Fruit fly (Drosophila melanogaster) whole organism, embryonic: ENCODE results near the gene zetaCOP.

Source experiments
- Asciz ChIP-seq: fragments of 200-800 bp; sonication (Bioruptor generic); optimal IDR thresholded peaks from 2 replicates; lab custom pipeline; 2017; ENCODE audit warnings: missing biosample characterization, mild to moderate bottlenecking, missing genetic modification characterization, missing genetic modification reagents
- CG12659 ChIP-seq: fragments of 200-800 bp; sonication (Bioruptor generic); optimal IDR thresholded peaks from 3 replicates; lab custom pipeline; 2017; ENCODE audit warnings: mild to moderate bottlenecking, missing biosample characterization, missing genetic modification reagents, missing genetic modification characterization
- CG12769 ChIP-seq: fragments of 200-800 bp; sonication (Bioruptor generic); optimal IDR thresholded peaks from 2 replicates; lab custom pipeline; 2019; ENCODE audit warnings: missing biosample characterization, mild to moderate bottlenecking, missing genetic modification characterization, moderate library complexity
- CG12942 ChIP-seq: fragments of 200-800 bp; sonication (Bioruptor generic); optimal IDR thresholded peaks from 3 replicates; lab custom pipeline; 2016; ENCODE audit warnings: missing biosample characterization, missing genetic modification characterization
- CG13624 ChIP-seq: fragments of 200-800 bp; sonication (Bioruptor generic); optimal IDR thresholded peaks from 2 replicates; lab custom pipeline; 2016; ENCODE audit warnings: missing biosample characterization, missing genetic modification characterization
- CG16815 ChIP-seq: fragments of 200-800 bp; sonication (Bioruptor generic); optimal IDR thresholded peaks from 3 replicates; lab custom pipeline; 2017; ENCODE audit warnings: missing biosample characterization, mild to moderate bottlenecking, missing genetic modification characterization
- CG16863 ChIP-seq: fragments of 200-800 bp; sonication (Bioruptor generic); optimal IDR thresholded peaks from 3 replicates; lab custom pipeline; 2016; ENCODE audit warnings: missing biosample characterization, missing genetic modification characterization
- CG17186 ChIP-seq: fragments of 200-800 bp; sonication (Bioruptor generic); optimal IDR thresholded peaks from 3 replicates; lab custom pipeline; 2017; ENCODE audit warnings: missing biosample characterization, missing genetic modification reagents, missing genetic modification characterization
- CG18476 ChIP-seq: fragments of 200-800 bp; sonication (Bioruptor generic); optimal IDR thresholded peaks from 2 replicates; lab custom pipeline; 2016; ENCODE audit warnings: missing biosample characterization, mild to moderate bottlenecking, missing genetic modification characterization
- CG18619 ChIP-seq: fragments of 200-800 bp; sonication (Bioruptor generic); optimal IDR thresholded peaks from 3 replicates; lab custom pipeline; 2017; ENCODE audit warnings: missing biosample characterization, mild to moderate bottlenecking, missing genetic modification characterization
- CG3163 ChIP-seq: fragments of 200-800 bp; sonication (Bioruptor generic); optimal IDR thresholded peaks from 3 replicates; lab custom pipeline; 2016; ENCODE audit warnings: missing biosample characterization, missing genetic modification characterization
- CG3995 ChIP-seq: fragments of 200-800 bp; sonication (Bioruptor generic); optimal IDR thresholded peaks from 3 replicates; lab custom pipeline; 2016; ENCODE audit warnings: missing biosample characterization, missing genetic modification characterization
- CG4854 ChIP-seq: fragments of 200-800 bp; sonication (Bioruptor generic); optimal IDR thresholded peaks from 2 replicates; lab custom pipeline; 2016; ENCODE audit warnings: missing biosample characterization, missing genetic modification characterization, inconsistent platforms
- CG7556 ChIP-seq: fragments of 200-800 bp; sonication (Bioruptor generic); optimal IDR thresholded peaks from 2 replicates; lab custom pipeline; 2017; ENCODE audit warnings: missing biosample characterization, mild to moderate bottlenecking, missing genetic modification characterization
- CG7786 ChIP-seq: fragments of 200-800 bp; sonication (Bioruptor generic); optimal IDR thresholded peaks from 2 replicates; lab custom pipeline; 2016; ENCODE audit warnings: missing biosample characterization, missing genetic modification characterization
- CG8765 ChIP-seq: fragments of 200-800 bp; sonication (Bioruptor generic); IDR thresholded peaks from 2 replicates; pipeline ENCODE4 v1.3.6; 2022; ENCODE audit warnings: missing biosample characterization, missing genetic modification characterization
- CG9797 ChIP-seq: fragments of 200-800 bp; sonication (Bioruptor generic); optimal IDR thresholded peaks from 3 replicates; lab custom pipeline; 2018; ENCODE audit warnings: missing biosample characterization, mild to moderate bottlenecking, missing genetic modification characterization
- CG9932 ChIP-seq: fragments of 200-800 bp; sonication (Bioruptor generic); IDR thresholded peaks from 2 replicates; pipeline ENCODE4 v1.3.6; 2022; ENCODE audit warnings: missing biosample characterization, missing genetic modification characterization
- Dp ChIP-seq: fragments of 200-800 bp; sonication (Bioruptor generic); optimal IDR thresholded peaks from 2 replicates; lab custom pipeline; 2018; ENCODE audit warnings: missing biosample characterization, mild to moderate bottlenecking, missing genetic modification characterization, moderate library complexity
- GATAe ChIP-seq: fragments of 200-800 bp; sonication (Bioruptor generic); conservative IDR thresholded peaks from 2 replicates; pipeline ENCODE4 v1.3.6; 2022; ENCODE audit warnings: missing biosample characterization, missing genetic modification characterization
- H2.0 ChIP-seq: fragments of 200-800 bp; sonication (Bioruptor generic); IDR thresholded peaks from 2 replicates; pipeline ENCODE4 v1.3.6; 2022; ENCODE audit warnings: missing biosample characterization, missing genetic modification characterization
- HLH3B ChIP-seq: fragments of 200-800 bp; sonication (Bioruptor generic); IDR thresholded peaks from 2 replicates; pipeline ENCODE4 v1.3.6; 2022; ENCODE audit warnings: missing biosample characterization, missing genetic modification characterization
- HLH54F ChIP-seq: fragments of 200-800 bp; sonication (Bioruptor generic); optimal IDR thresholded peaks from 3 replicates; lab custom pipeline; 2016; ENCODE audit warnings: missing biosample characterization, missing genetic modification characterization
- HLHmδ ChIP-seq: fragments of 200-800 bp; sonication (Bioruptor generic); optimal IDR thresholded peaks from 2 replicates; lab custom pipeline; 2018; ENCODE audit warnings: missing biosample characterization, mild to moderate bottlenecking, missing genetic modification characterization, moderate library complexity
- Hr39 ChIP-seq: fragments of >200 bp; optimal IDR thresholded peaks from 2 replicates; lab custom pipeline; 2017
- Mad ChIP-seq: fragments of 200-800 bp; sonication (Bioruptor generic); optimal IDR thresholded peaks from 2 replicates; lab custom pipeline; 2016; ENCODE audit warnings: missing biosample characterization, missing genetic modification characterization
- Opbp ChIP-seq: fragments of 200-800 bp; sonication (Bioruptor generic); IDR thresholded peaks from 3 replicates; pipeline ENCODE4 v1.3.6; 2022; ENCODE audit warnings: missing biosample characterization, missing genetic modification characterization; ENCODE audit not compliant: partially characterized antibody
- Ptx1 ChIP-seq: fragments of 200-800 bp; sonication (Bioruptor generic); IDR thresholded peaks from 2 replicates; pipeline ENCODE4 v1.3.6; 2022; ENCODE audit warnings: missing biosample characterization, missing genetic modification characterization
- Sox100B ChIP-seq: fragments of 200-800 bp; sonication (Bioruptor generic); optimal IDR thresholded peaks from 3 replicates; lab custom pipeline; 2018; ENCODE audit warnings: missing biosample characterization, mild to moderate bottlenecking, missing genetic modification characterization
- Usf ChIP-seq: fragments of 200-800 bp; sonication (Bioruptor generic); optimal IDR thresholded peaks from 2 replicates; lab custom pipeline; 2017; ENCODE audit warnings: missing genotype, missing biosample characterization, missing genetic modification characterization
- Vsx1 ChIP-seq: fragments of 200-800 bp; sonication (Bioruptor generic); optimal IDR thresholded peaks from 2 replicates; lab custom pipeline; 2017; ENCODE audit warnings: missing biosample characterization, mild to moderate bottlenecking, missing genetic modification characterization, missing genetic modification reagents
- Xbp1 ChIP-seq: fragments of 200-800 bp; sonication (Bioruptor generic); optimal IDR thresholded peaks from 3 replicates; lab custom pipeline; 2016; ENCODE audit warnings: missing biosample characterization, mild to moderate bottlenecking, missing genetic modification characterization
- abd-A ChIP-seq: fragments of 200-800 bp; sonication (Bioruptor generic); optimal IDR thresholded peaks from 3 replicates; lab custom pipeline; 2019; ENCODE audit warnings: missing biosample characterization, mild to moderate bottlenecking, missing genetic modification characterization, moderate library complexity
- bab2 ChIP-seq: fragments of 200-800 bp; sonication (Bioruptor generic); optimal IDR thresholded peaks from 2 replicates; lab custom pipeline; 2016; ENCODE audit warnings: missing biosample characterization, missing genetic modification characterization
- caup ChIP-seq: fragments of 200-800 bp; sonication (Bioruptor generic); optimal IDR thresholded peaks from 3 replicates; lab custom pipeline; 2017; ENCODE audit warnings: missing biosample characterization, mild to moderate bottlenecking, missing genetic modification characterization, moderate library complexity; ENCODE audit not compliant: severe bottlenecking
- crp ChIP-seq, 2 experiments: fragments of 200-800 bp; sonication (Bioruptor generic); optimal IDR thresholded peaks; 2 replicates in 1 of 2; 3 replicates in 1 of 2; lab custom pipeline; 2017; ENCODE audit warnings: missing biosample characterization in 2 of 2, missing genetic modification characterization in 2 of 2, mild to moderate bottlenecking in 1 of 2, moderate library complexity in 1 of 2
- dan ChIP-seq: fragments of 200-800 bp; sonication (Bioruptor generic); IDR thresholded peaks from 2 replicates; pipeline ENCODE4 v1.3.6; 2022; ENCODE audit warnings: missing biosample characterization, missing genetic modification characterization
- fd102C ChIP-seq: fragments of 200-800 bp; sonication (Bioruptor generic); optimal IDR thresholded peaks from 2 replicates; lab custom pipeline; 2018; ENCODE audit warnings: missing biosample characterization, mild to moderate bottlenecking, missing genetic modification characterization, moderate library complexity
- gem ChIP-seq: fragments of 200-800 bp; sonication (Bioruptor generic); optimal IDR thresholded peaks from 2 replicates; lab custom pipeline; 2019; ENCODE audit warnings: missing biosample characterization, mild to moderate bottlenecking, missing genetic modification characterization, moderate library complexity
- insv ChIP-seq, 2 experiments: fragments of 200-800 bp; sonication (Bioruptor generic); optimal IDR thresholded peaks; 3 replicates each; lab custom pipeline; 2016 to 2018; ENCODE audit warnings: missing biosample characterization in 2 of 2, missing genetic modification characterization in 2 of 2
- jing ChIP-seq: fragments of 200-800 bp; sonication (Bioruptor generic); optimal IDR thresholded peaks from 2 replicates; lab custom pipeline; 2018; ENCODE audit warnings: missing biosample characterization, mild to moderate bottlenecking, missing genetic modification characterization
- klu ChIP-seq: fragments of 200-800 bp; sonication (Bioruptor generic); IDR thresholded peaks from 2 replicates; pipeline ENCODE4 v1.3.6; 2022; ENCODE audit warnings: missing biosample characterization, missing genetic modification characterization
- pb ChIP-seq: fragments of 200-800 bp; sonication (Bioruptor generic); optimal IDR thresholded peaks from 3 replicates; lab custom pipeline; 2016; ENCODE audit warnings: missing biosample characterization, missing genetic modification characterization
- shn ChIP-seq: fragments of 200-800 bp; sonication (Bioruptor generic); optimal IDR thresholded peaks from 3 replicates; lab custom pipeline; 2016; ENCODE audit warnings: missing biosample characterization, missing genetic modification characterization
- sug ChIP-seq: fragments of 200-800 bp; optimal IDR thresholded peaks from 2 replicates; lab custom pipeline; 2019; ENCODE audit warnings: missing biosample characterization, mild to moderate bottlenecking, missing genetic modification characterization, moderate library complexity
- tio ChIP-seq: fragments of 200-800 bp; sonication (Bioruptor generic); optimal IDR thresholded peaks from 2 replicates; lab custom pipeline; 2017; ENCODE audit warnings: missing biosample characterization, missing genetic modification characterization, inconsistent platforms
- tup ChIP-seq: fragments of 200-800 bp; sonication (Bioruptor generic); optimal IDR thresholded peaks from 2 replicates; lab custom pipeline; 2016; ENCODE audit warnings: missing biosample characterization, mild to moderate bottlenecking, missing genetic modification characterization, moderate library complexity
- usp ChIP-seq: fragments of >200 bp; optimal IDR thresholded peaks from 2 replicates; lab custom pipeline; 2017; ENCODE audit warnings: missing biosample characterization, missing genetic modification characterization
- vnd ChIP-seq: fragments of 200-800 bp; sonication (Bioruptor generic); IDR thresholded peaks from 3 replicates; pipeline ENCODE4 v1.3.6; 2022; ENCODE audit warnings: missing biosample characterization, missing genetic modification characterization; ENCODE audit not compliant: partially characterized antibody
- wek ChIP-seq: fragments of 200-800 bp; sonication (Bioruptor generic); optimal IDR thresholded peaks from 3 replicates; lab custom pipeline; 2018; ENCODE audit warnings: missing biosample characterization, mild to moderate bottlenecking, missing genetic modification characterization, moderate library complexity
- wor ChIP-seq: fragments of 200-800 bp; sonication (Bioruptor generic); IDR thresholded peaks from 2 replicates; pipeline ENCODE4 v1.3.6; 2022; ENCODE audit warnings: missing biosample characterization, missing genetic modification characterization
- zfh1 ChIP-seq: fragments of 200-800 bp; sonication (Bioruptor generic); IDR thresholded peaks from 3 replicates; pipeline ENCODE4 v1.3.6; 2022; ENCODE audit warnings: missing biosample characterization, missing genetic modification characterization

zetaCOP gene

DNA sequence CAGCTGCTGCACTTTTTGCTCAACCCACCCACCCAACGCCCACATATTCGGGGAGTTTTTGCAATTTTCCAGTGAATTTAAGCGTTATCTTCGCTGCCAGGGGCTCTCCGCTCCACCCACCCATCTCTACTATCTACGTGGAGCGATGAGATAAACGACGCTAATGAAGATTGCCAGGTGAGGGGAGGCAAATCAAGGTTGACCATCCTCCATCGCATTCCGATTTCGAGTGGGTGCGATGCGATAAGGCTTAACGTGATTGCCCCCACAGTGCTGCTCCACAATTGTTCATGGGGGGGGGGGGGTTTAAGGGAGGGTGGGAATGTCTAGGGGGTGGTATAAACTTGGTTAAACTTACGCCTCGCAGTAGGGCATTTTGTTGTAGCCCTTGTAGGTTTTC lies 20.5 kb upstream of the zetaCOP start (continued):
- TF ChIP-seq CG8765 (GFP tag; lab: Robert Waterston, UW) (no peak), HLHmδ (GFP tag; lab: Kevin White, UChicago) (no peak), Hr39 (lab: Kevin White, UChicago) (no peak), bab2 (no peak), wek (GFP tag; lab: Kevin White, UChicago) (no peak), CG9797 (no peak), CG3995 (no peak), H2.0 (GFP tag; lab: Robert Waterston, UW) (no peak), insv (GFP tag; optimal IDR thresholded peaks at IDR 0.05; lab: Kevin White, UChicago) (no peak), dan (no peak), Asciz (no peak), HLH3B (GFP tag; lab: Robert Waterston, UW) (no peak), CG18619 (GFP tag; lab: Kevin White, UChicago) (no peak), Mad (no peak), klu (no peak), tio (GFP tag; lab: Kevin White, UChicago) (no peak), fd102C (GFP tag; lab: Kevin White, UChicago) (no peak), usp (GFP tag; lab: Kevin White, UChicago) (no peak), abd-A (tag; lab: Kevin White, UChicago) (no peak), caup (no peak), CG12942 (no peak), Ptx1 (GFP tag; lab: Robert Waterston, UW) (no peak), CG9932 (GFP tag; lab: Robert Waterston, UW) (no peak), HLH54F (no peak), CG7556 (GFP tag; lab: Kevin White, UChicago) (no peak), CG12659 (GFP tag; lab: Kevin White, UChicago) (no peak), crp (GFP tag; optimal IDR thresholded peaks at IDR 0.05; lab: Kevin White, UChicago) (no peak), shn (no peak), sug (tag; lab: Kevin White, UChicago) (peak; percentile 99), CG18476 (GFP tag; lab: Kevin White, UChicago) (no peak), Xbp1 (GFP tag; lab: Kevin White, UChicago) (no peak), CG4854 (GFP tag; lab: Kevin White, UChicago) (no peak), Sox100B (GFP tag; lab: Kevin White, UChicago) (no peak), Opbp (GFP tag; lab: Robert Waterston, UW) (no peak), pb (GFP tag; lab: Kevin White, UChicago) (no peak), CG12769 (tag; lab: Kevin White, UChicago) (peak; percentile 15), CG13624 (GFP tag; lab: Kevin White, UChicago) (no peak), Usf (GFP tag; lab: Kevin White, UChicago) (no peak), vnd (peak; percentile 39; the same call in 1 of the 3 replicates), CG7786 (no peak), tup (no peak), GATAe (GFP tag; lab: Robert Waterston, UW) (peak; percentile 98), gem (no peak), CG3163 (GFP tag; lab: Kevin White, UChicago) (no peak), wor (GFP tag; lab: Robert Waterston, UW) (no peak), CG16863 (GFP tag; lab: Kevin White, UChicago) (no peak), CG16815 (no peak), Dp (GFP tag; lab: Kevin White, UChicago) (no peak), CG17186 (no peak), zfh1 (no peak), jing (no peak), Vsx1 (GFP tag; lab: Kevin White, UChicago) (peak; percentile 52)
